Fruit fly (Drosophila melanogaster): ENCODE results near the gene Gld.

The Gld gene

dm6 chr3R:7265567-7266208 is at the start of gene Gld, which contains the start of gene Syt4:
Gld (minus strand) TSS chr3R:7265703.
Syt4 (plus strand) TSS chr3R:7266065.
- TF ChIP-seq CG8478 (optimal IDR thresholded peaks at IDR 0.05) = no peak
- TF ChIP-seq CTCF (optimal IDR thresholded peaks at IDR 0.05) = no peak

dm6 chr3R:7313034-7313433 is 47.5 kb upstream of the Gld start:
- TF ChIP-seq CG8478 (optimal IDR thresholded peaks at IDR 0.05) (no peak), CTCF (optimal IDR thresholded peaks at IDR 0.05) (no peak)

DNA sequence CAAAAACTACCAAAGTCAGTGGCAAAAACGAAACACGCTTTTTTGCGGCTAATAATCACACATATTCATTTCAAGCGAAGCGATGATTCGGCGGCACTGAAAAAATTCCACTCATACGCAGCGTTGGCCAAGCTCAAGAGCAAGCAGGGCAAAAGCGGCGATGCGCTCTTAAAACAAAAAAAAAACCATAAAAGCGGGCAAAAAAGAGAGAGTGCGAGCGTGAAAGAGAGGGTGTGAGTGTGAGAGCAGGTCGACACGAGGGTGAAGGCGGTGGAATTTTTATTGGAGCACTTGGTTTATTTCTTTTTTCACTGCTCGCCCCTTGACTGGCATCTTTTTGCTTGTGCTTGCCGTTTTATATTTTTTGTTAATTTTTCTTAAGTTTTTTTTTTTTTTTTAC is 45.1 kb upstream of the Gld start:
- TF ChIP-seq CTCF (optimal IDR thresholded peaks at IDR 0.05) = no peak
- no peak for TF ChIP-seq CG8478 (optimal IDR thresholded peaks at IDR 0.05)

DNA sequence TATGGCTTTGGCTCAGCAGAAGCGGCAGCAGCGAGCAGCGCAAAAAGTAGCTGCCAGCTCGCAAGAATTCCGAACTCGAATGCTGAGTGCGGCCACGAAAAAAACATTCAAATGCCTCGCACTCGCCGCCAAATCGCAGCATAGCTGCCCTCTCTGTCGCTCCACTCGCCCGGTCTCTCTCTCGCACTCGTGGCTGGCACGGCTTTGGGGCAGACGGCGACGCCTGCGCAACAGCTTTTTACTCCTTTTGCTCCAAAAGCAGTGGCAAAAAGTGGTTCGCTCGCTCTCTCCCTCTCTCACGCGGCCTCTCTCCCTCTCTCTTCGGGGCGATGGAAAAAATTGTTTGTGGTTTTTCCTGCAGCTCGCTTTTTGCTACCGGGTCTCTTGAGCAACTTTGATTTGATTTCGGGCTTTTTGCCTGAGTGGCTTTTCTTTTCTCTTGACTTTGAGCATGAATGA is 44.1 kb upstream of the Gld start, which contains the start of gene rn:
rn (minus strand) TSS at position 51 of the 459 bp plus-strand sequence.
- no peak for TF ChIP-seq CG8478 (optimal IDR thresholded peaks at IDR 0.05)
- no peak for TF ChIP-seq CTCF (optimal IDR thresholded peaks at IDR 0.05)

DNA sequence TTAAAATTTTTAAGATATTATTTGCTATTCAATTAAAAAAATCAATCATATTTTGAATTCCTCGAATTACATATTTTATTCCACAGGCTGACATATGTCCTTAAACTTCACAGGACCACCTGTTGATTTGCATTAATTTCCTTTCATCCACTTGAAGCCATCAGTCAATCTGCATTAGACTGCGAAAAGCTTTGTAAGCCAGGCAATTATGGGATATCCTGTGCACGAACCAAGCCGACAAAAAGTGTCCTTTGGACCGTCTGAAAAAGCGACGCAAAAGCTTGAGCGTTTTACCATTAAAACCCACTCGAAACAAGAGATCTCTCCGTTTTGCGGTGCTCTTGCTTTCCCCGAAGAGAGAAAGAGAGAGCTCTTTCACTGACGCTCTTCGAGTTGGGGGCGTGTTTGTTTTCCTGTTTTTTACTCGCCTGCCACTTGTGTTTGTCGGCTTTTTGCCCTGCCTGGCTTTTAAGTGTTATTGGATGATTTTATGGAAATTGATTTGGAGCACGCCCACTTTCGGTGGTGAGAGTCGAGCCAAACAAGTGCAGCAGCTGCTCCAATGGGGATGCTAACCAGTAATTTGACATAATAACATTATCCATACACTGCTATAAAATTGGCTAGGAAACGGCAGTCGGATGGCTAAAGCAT is 41.2 kb upstream of the Gld start:
- TF ChIP-seq CG8478 (optimal IDR thresholded peaks at IDR 0.05) (no peak), CTCF (optimal IDR thresholded peaks at IDR 0.05) (no peak)

DNA sequence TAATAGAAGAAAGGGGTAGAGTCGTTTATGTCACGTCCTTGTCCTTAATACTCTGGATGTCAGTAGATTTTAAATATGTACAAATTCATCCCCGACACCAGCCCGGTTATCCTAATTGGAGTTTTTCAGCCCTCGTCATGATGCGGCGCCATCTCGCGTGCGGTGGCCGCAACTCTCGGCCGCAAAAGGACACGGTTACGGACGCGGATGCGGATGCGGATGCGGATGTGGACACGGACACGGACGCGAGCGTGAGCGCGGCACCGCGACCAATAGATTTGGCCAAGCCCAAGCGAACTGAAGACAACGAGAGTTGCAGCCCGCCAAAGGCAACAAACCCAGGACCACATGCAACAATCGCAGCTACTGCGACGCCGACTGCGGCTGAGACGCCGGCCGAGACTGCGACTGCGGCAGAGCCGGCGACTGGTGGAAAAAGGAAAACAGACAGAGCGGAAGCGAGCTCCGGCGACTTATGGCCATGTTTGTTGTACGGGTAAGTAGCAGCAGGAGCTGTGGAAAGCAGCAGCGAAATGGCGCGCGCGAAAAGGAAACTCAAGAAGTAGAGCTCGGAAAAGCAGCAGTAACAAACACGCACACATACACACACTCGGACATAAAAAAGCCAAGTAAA is 39.1 kb upstream of the Gld start, which contains the start of gene CG42544:
CG42544 (plus strand) TSS at position 138 of the 634 bp plus-strand sequence.
- TF ChIP-seq CG8478 (optimal IDR thresholded peaks at IDR 0.05) = no peak
- TF ChIP-seq CTCF (optimal IDR thresholded peaks at IDR 0.05) = peak; percentile 76 to 78

DNA sequence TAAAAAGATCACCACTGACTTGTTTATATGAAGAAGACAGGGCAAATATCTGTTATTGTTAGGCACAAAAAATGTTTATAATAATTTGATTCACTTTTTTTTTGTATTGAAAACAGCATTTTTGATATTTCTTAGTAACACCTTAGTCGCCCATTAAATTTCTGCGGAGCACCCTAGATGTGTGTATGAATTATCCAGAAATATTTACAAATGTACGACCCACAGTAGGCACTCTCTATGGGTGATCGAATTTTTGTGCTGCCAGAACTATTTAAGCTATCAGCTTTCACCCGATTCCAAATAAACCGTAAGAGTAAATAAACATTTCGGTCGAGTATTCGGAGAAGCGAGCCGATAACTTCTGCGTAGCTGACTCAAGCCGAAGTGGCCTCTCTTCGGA is 20.2 kb upstream of the Gld start, which contains the start of gene RacGAP84C:
RacGAP84C (plus strand) TSS at position 301 of the 400 bp plus-strand sequence.
- no peak for TF ChIP-seq CG8478 (optimal IDR thresholded peaks at IDR 0.05)
- TF ChIP-seq CTCF (optimal IDR thresholded peaks at IDR 0.05) = no peak

DNA sequence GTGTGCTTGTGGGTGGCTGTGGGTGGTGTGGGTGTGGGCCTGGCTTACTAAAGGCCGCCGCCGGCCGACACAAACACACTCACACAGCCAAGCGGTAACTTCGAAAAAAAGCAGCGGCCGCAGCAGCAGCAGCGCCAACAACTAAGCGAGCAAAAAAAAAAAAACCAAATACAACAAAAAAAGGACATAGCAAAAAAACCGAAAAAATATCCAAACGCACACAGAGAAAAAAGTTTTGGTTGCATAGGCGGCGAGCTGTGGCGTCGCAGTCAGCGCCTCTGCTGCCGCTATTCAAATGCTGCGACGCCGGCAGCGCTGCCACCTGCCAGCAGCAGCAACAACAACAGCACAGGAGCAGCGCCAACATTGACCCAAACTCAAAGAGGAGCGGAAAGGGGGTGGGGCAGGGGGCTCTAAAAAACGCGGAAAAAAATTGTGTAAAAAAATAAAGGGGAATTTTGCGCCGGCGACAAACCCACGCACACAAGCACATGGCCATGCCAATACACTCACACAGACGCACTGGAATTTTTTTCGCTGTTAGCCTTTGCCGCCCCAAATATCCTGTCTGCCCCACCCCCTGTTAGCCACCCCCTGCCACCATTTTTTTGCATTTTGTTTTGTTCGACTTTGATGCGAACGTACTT is 16.9 kb upstream of the Gld start:
- TF ChIP-seq CG8478 (optimal IDR thresholded peaks at IDR 0.05) = no peak

- no peak for TF ChIP-seq CTCF (optimal IDR thresholded peaks at IDR 0.05)
- no peak for TF ChIP-seq CG8478 (optimal IDR thresholded peaks at IDR 0.05)
These were observed 11.3 kb upstream of the Gld start for dm6 chr3R:7276782-7277181.

dm6 chr3R:7274973-7275525 is 9.5 kb upstream of the Gld start:
- TF ChIP-seq CTCF (optimal IDR thresholded peaks at IDR 0.05) (no peak), CG8478 (optimal IDR thresholded peaks at IDR 0.05) (no peak)

DNA sequence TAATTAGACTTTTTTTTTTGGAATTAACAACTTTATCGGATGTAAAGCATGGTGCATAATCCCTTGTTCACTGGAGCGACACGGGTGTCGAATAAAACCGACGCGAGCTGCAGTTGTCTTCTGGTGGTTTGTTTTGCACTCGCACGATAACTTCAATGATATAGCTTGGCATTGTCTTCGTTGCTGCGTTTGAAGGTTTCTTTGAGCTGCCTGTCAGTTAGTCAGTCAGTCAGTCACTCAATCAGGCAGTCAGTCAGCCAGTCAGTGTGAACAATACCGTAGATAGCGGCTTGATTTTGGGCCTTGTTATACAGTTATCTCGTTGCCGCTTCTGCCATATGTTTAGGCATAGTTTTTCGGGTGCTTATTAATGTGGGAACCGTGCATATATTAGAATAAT is 5.9 kb downstream of the Gld start:
- TF ChIP-seq CTCF (optimal IDR thresholded peaks at IDR 0.05) = no peak
- no peak for TF ChIP-seq CG8478 (optimal IDR thresholded peaks at IDR 0.05)

DNA sequence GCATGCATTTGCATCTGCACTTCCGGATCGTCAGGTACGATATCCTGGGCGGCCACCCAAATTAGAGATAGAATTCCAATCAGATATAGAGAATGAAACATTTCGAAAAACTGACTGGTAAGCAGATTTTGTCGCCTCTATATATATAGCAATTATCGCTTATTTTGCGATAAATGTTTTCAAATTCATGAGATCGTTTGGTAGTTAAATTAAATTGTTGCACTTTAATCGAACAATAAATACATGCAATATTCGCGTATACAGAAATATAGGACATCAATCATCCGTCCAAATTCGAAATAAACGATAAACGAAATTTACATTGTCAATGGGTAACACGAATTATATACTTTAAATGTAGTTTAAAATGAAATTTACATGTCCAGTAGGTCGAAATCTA is 13.6 kb downstream of the Gld start, which contains the start of gene Obp84a:
Obp84a (minus strand) TSS at position 101 of the 400 bp plus-strand sequence.
- TF ChIP-seq CG8478 (optimal IDR thresholded peaks at IDR 0.05) = no peak
- TF ChIP-seq CTCF (optimal IDR thresholded peaks at IDR 0.05) = no peak

DNA sequence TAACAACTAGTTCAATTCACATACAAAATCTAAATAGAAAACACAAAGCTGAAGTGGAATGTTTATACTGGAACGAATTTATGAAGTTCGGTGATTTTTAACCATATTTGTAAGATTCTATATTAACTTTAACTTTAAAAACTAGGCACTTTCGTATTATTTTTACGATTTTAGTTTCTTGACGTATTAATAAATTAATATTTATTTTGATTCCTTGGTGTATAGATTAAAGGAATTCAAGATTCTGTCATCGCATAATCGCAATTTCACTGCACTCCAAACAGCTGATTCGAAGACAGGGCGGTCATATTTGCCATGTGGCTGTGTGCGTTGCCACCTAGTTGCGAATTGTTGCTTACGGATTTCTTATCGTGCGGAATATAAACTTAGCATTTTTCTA is 16.0 kb downstream of the Gld start, which contains the start of the genes CG1227 and Dtwd2:
CG1227 (minus strand) TSS at position 279 of the 400 bp plus-strand sequence.
Dtwd2 (plus strand) TSS at position 336 of the 400 bp plus-strand sequence.
- no peak for TF ChIP-seq CG8478 (optimal IDR thresholded peaks at IDR 0.05)
- no peak for TF ChIP-seq CTCF (optimal IDR thresholded peaks at IDR 0.05)

DNA sequence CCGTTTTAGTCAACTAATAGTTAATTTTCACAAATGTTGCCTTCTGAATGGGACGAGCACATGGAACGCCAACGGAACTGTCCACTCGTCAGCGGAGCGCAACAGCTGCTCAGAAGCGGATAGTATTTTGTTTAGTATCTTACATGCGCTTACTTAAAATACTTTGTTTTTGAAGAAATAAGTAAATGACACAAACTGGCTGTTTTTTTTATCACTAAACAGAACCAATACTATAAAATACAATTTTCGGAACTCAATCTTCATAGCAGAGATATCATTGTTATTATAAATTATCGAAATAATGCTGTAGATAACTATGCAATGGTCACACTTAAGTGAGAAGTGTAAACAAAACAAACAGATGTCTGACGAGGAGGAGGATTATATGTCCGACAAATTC is 18.6 kb downstream of the Gld start, which contains the start of the genes Noc3 and CG10053:
Noc3 (minus strand) TSS at position 81 of the 400 bp plus-strand sequence.
CG10053 (plus strand) TSS at position 202 of the 400 bp plus-strand sequence.
- no peak for TF ChIP-seq CTCF (optimal IDR thresholded peaks at IDR 0.05)
- no peak for TF ChIP-seq CG8478 (optimal IDR thresholded peaks at IDR 0.05)

All from S2 (cell line).